Worm (Caenorhabditis elegans) whole organism, mixed stage, embryonic: Measurements from ENCODE around the gene ZK856.7.

Experiments
- M03D4.4 ChIP-seq: sonication (generic microtip); optimal IDR thresholded peaks from 2 replicates; lab custom pipeline; 2017; ENCODE audit warnings: mild to moderate bottlenecking, missing genetic modification characterization, missing compliant biosample characterization
- bed-3 ChIP-seq: fragments of 200-800 bp; sonication (Bioruptor generic); optimal IDR thresholded peaks from 3 replicates; lab custom pipeline; 2018; ENCODE audit warnings: mild to moderate bottlenecking, missing genetic modification characterization, moderate library complexity, missing compliant biosample characterization
- blmp-1 ChIP-seq: fragments of 150-350 bp; optimal IDR thresholded peaks from 2 replicates; lab custom pipeline; 2014; ENCODE audit warnings: missing biosample characterization, missing genetic modification characterization
- ceh-39 ChIP-seq: fragments of 150-350 bp; optimal IDR thresholded peaks from 2 replicates; lab custom pipeline; 2014; ENCODE audit warnings: missing biosample characterization, missing genetic modification characterization
- ceh-83 ChIP-seq: fragments of 200-800 bp; sonication (Bioruptor generic); optimal IDR thresholded peaks from 2 replicates; lab custom pipeline; 2018; ENCODE audit warnings: mild to moderate bottlenecking, missing genetic modification characterization, missing compliant biosample characterization
- ces-1 ChIP-seq: fragments of 150-350 bp; optimal IDR thresholded peaks from 2 replicates; lab custom pipeline; 2014; ENCODE audit warnings: missing biosample characterization, missing genetic modification reagents, missing genetic modification characterization
- cnd-1 ChIP-seq: fragments of 200-800 bp; sonication (Bioruptor generic); optimal IDR thresholded peaks from 2 replicates; lab custom pipeline; 2018; ENCODE audit warnings: mild to moderate bottlenecking, missing genetic modification characterization, missing compliant biosample characterization
- drap-1 ChIP-seq: fragments of 200-800 bp; sonication (Bioruptor generic); optimal IDR thresholded peaks from 3 replicates; lab custom pipeline; 2018; ENCODE audit warnings: mild to moderate bottlenecking, missing genetic modification characterization, missing compliant biosample characterization
- elt-1 ChIP-seq: sonication (generic microtip); optimal IDR thresholded peaks from 2 replicates; lab custom pipeline; 2017; ENCODE audit warnings: missing genetic modification characterization, mild to moderate bottlenecking, missing compliant biosample characterization, antibody characterized with exemption, moderate library complexity, borderline replicate concordance; ENCODE audit not compliant: insufficient read depth
- elt-3 ChIP-seq: fragments of 150-350 bp; optimal IDR thresholded peaks from 2 replicates; lab custom pipeline; 2014; ENCODE audit warnings: missing biosample characterization, missing genetic modification characterization
- flh-1 ChIP-seq: fragments of 200-800 bp; sonication (Bioruptor generic); optimal IDR thresholded peaks from 2 replicates; lab custom pipeline; 2018; ENCODE audit warnings: mild to moderate bottlenecking, missing genetic modification characterization, moderate library complexity, missing compliant biosample characterization
- ham-2 ChIP-seq: fragments of 200-800 bp; sonication (Bioruptor generic); optimal IDR thresholded peaks from 2 replicates; lab custom pipeline; 2018; ENCODE audit warnings: mild to moderate bottlenecking, missing genetic modification characterization, missing compliant biosample characterization
- hlh-1 ChIP-seq: fragments of 150-350 bp; optimal IDR thresholded peaks from 2 replicates; lab custom pipeline; 2014; ENCODE audit warnings: missing biosample characterization, missing genetic modification reagents, missing genetic modification characterization
- lin-32 ChIP-seq: fragments of 200-800 bp; sonication (Bioruptor generic); optimal IDR thresholded peaks from 2 replicates; lab custom pipeline; 2018; ENCODE audit warnings: mild to moderate bottlenecking, missing genetic modification characterization, missing compliant biosample characterization
- lsy-2 ChIP-seq: fragments of 150-350 bp; optimal IDR thresholded peaks from 2 replicates; lab custom pipeline; 2014; ENCODE audit warnings: missing biosample characterization, missing genetic modification characterization
- mab-5 ChIP-seq: fragments of 150-350 bp; optimal IDR thresholded peaks from 2 replicates; lab custom pipeline; 2014; ENCODE audit warnings: missing biosample characterization, missing genetic modification characterization
- mep-1 ChIP-seq: fragments of 150-350 bp; optimal IDR thresholded peaks from 2 replicates; lab custom pipeline; 2017; ENCODE audit warnings: missing biosample characterization, missing genetic modification reagents, missing genetic modification characterization, inconsistent platforms
- mls-2 ChIP-seq: sonication (generic microtip); optimal IDR thresholded peaks from 2 replicates; lab custom pipeline; 2016; ENCODE audit warnings: mild to moderate bottlenecking, missing genetic modification characterization, moderate library complexity, missing compliant biosample characterization
- nhr-12 ChIP-seq: fragments of 150-350 bp; optimal IDR thresholded peaks from 2 replicates; lab custom pipeline; 2014; ENCODE audit warnings: missing biosample characterization, missing genetic modification characterization
- nhr-2 ChIP-seq: fragments of 150-350 bp; optimal IDR thresholded peaks from 2 replicates; lab custom pipeline; 2014; ENCODE audit warnings: missing biosample characterization, missing genetic modification characterization
- nhr-237 ChIP-seq: fragments of 150-350 bp; optimal IDR thresholded peaks from 2 replicates; lab custom pipeline; 2014; ENCODE audit warnings: missing biosample characterization, missing genetic modification characterization
- nhr-28 ChIP-seq: fragments of 150-350 bp; optimal IDR thresholded peaks from 2 replicates; lab custom pipeline; 2014; ENCODE audit warnings: missing biosample characterization, missing genetic modification characterization
- nhr-76 ChIP-seq: sonication (generic microtip); optimal IDR thresholded peaks from 2 replicates; lab custom pipeline; 2017; ENCODE audit warnings: missing biosample characterization, missing genetic modification characterization
- pha-4 ChIP-seq: fragments of 150-350 bp; optimal IDR thresholded peaks from 2 replicates; lab custom pipeline; 2018; ENCODE audit warnings: missing biosample characterization, missing genetic modification reagents, missing genetic modification characterization
- sem-2 ChIP-seq: fragments of 200-800 bp; sonication (Bioruptor generic); optimal IDR thresholded peaks from 2 replicates; lab custom pipeline; 2018; ENCODE audit warnings: mild to moderate bottlenecking, missing genetic modification characterization, missing compliant biosample characterization
- snpc-4 ChIP-seq: fragments of 150-350 bp; optimal IDR thresholded peaks from 2 replicates; lab custom pipeline; 2014; ENCODE audit warnings: missing biosample characterization, missing genetic modification characterization
- sptf-1 ChIP-seq: sonication (generic microtip); optimal IDR thresholded peaks from 2 replicates; lab custom pipeline; 2017; ENCODE audit warnings: mild to moderate bottlenecking, missing genetic modification characterization, moderate library complexity, missing compliant biosample characterization
- tbx-8 ChIP-seq: fragments of 200-800 bp; sonication (Bioruptor generic); optimal IDR thresholded peaks from 2 replicates; lab custom pipeline; 2018; ENCODE audit warnings: mild to moderate bottlenecking, missing genetic modification characterization, moderate library complexity, missing compliant biosample characterization
- unc-120 ChIP-seq: sonication (generic microtip); optimal IDR thresholded peaks from 2 replicates; lab custom pipeline; 2017; ENCODE audit warnings: missing genetic modification characterization, missing compliant biosample characterization; ENCODE audit not compliant: poor library complexity, severe bottlenecking
- unc-39 ChIP-seq: fragments of 150-350 bp; optimal IDR thresholded peaks from 2 replicates; lab custom pipeline; 2014; ENCODE audit warnings: missing biosample characterization, missing genetic modification characterization
- unc-62 ChIP-seq: fragments of 150-350 bp; optimal IDR thresholded peaks from 2 replicates; lab custom pipeline; 2014; ENCODE audit warnings: missing biosample characterization, missing genetic modification reagents, missing genetic modification characterization
- zip-8 ChIP-seq: fragments of 150-350 bp; optimal IDR thresholded peaks from 2 replicates; lab custom pipeline; 2014; ENCODE audit warnings: missing biosample characterization, missing genetic modification characterization

Gene ZK856.7

ce11 chrV:10160954-10161353 is 40.9 kb upstream of the ZK856.7 start, which contains the start of gene C51E3.10:
Gene C51E3.10 (minus strand): TSS chrV:10161134.
- TF ChIP-seq blmp-1 (tag; lab: Kevin White, UChicago) (no peak), lin-32 (no peak), sem-2 (GFP tag; lab: Kevin White, UChicago) (no peak), zip-8 (no peak), cnd-1 (tag; lab: Kevin White, UChicago) (no peak), ham-2 (GFP tag; lab: Kevin White, UChicago) (no peak), sptf-1 (tag; lab: Kevin White, UChicago) (no peak), nhr-76 (tag; lab: Kevin White, UChicago) (no peak), nhr-2 (no peak), unc-39 (tag; lab: Kevin White, UChicago) (no peak), ceh-39 (tag; lab: Kevin White, UChicago) (no peak), ceh-83 (GFP tag; lab: Kevin White, UChicago) (no peak)

DNA sequence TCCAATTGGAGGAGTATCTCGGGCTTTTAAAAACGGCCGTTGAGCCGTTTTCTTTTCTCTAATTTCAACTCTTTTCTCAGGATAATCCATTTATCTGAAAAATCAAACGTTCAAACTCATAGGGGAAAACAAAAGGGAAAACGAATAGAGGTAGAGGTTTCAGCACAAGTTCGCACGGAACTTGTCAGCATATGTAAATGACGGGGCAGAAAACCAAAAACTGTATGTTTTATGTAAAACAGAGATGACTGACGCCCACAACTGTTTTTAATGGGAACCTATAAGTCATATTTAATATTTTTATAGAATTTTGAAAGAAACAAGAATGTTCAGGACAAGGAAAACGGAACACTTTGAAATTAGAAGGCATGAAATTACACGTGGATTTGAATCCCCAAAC is 35.5 kb upstream of the ZK856.7 start, which contains the start of gene C51E3.6:
TSS of gene C51E3.6 (minus strand) at position 101 of the 400 bp plus-strand sequence.
- no peak for TF ChIP-seq bed-3 (GFP tag; lab: Kevin White, UChicago)
- TF ChIP-seq zip-8: no peak
- TF ChIP-seq, all 35 proteins: peak for 0

DNA sequence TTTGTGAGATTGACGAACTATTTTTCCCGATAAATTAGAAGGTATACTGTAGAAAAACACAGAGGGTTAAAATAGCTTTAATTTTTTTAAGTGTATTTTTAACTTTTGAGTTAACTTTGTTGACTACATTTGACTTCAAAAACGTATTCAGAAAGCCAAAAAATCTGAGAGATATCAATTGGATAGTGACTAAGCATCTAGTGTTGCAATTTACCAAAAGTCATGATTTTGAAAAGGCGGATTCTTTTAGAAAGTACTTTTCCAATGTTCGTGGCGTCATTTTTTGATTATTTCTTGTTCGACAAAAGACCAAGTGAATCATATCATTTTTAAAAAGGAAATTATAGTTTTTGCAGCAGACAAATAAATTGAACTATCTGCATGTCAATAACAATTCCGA is 33.0 kb upstream of the ZK856.7 start:
- TF ChIP-seq cnd-1 (tag; lab: Kevin White, UChicago) (no peak), flh-1 (GFP tag; lab: Kevin White, UChicago) (no peak), ceh-39 (tag; lab: Kevin White, UChicago) (no peak), snpc-4 (tag; lab: Kevin White, UChicago) (no peak), elt-1 (tag; lab: Kevin White, UChicago) (no peak), bed-3 (GFP tag; lab: Kevin White, UChicago) (no peak), lsy-2 (tag; lab: Kevin White, UChicago) (no peak), mab-5 (tag; lab: Kevin White, UChicago) (no peak), nhr-2 (no peak), tbx-8 (GFP tag; lab: Kevin White, UChicago) (no peak), ceh-83 (GFP tag; lab: Kevin White, UChicago) (no peak), nhr-12 (tag; lab: Kevin White, UChicago) (no peak), hlh-1 (tag; lab: Kevin White, UChicago) (no peak), elt-3 (tag; lab: Kevin White, UChicago) (no peak), unc-39 (tag; lab: Kevin White, UChicago) (no peak), zip-8 (no peak)

ce11 chrV:10173653-10174052 is 28.2 kb upstream of the ZK856.7 start, which contains the start of gene egl-3:
Gene egl-3 (minus strand): TSS chrV:10173753.
- no peak for TF ChIP-seq unc-120
- TF ChIP-seq mep-1 (tag; lab: Kevin White, UChicago): no peak
- TF ChIP-seq cnd-1 (tag; lab: Kevin White, UChicago): no peak
- TF ChIP-seq ceh-39 (tag; lab: Kevin White, UChicago): no peak
- TF ChIP-seq zip-8: no peak
- TF ChIP-seq M03D4.4 (tag; lab: Kevin White, UChicago): no peak
- no peak for TF ChIP-seq ham-2 (GFP tag; lab: Kevin White, UChicago)
- TF ChIP-seq nhr-76 (tag; lab: Kevin White, UChicago): no peak
- no peak for TF ChIP-seq elt-1 (tag; lab: Kevin White, UChicago)
- TF ChIP-seq drap-1 (GFP tag; lab: Kevin White, UChicago): no peak
- no peak for TF ChIP-seq pha-4 (tag; lab: Kevin White, UChicago)
- no peak for TF ChIP-seq nhr-237 (tag; lab: Kevin White, UChicago)
- TF ChIP-seq nhr-12 (tag; lab: Kevin White, UChicago): no peak
- no peak for TF ChIP-seq nhr-28 (tag; lab: Kevin White, UChicago)
- TF ChIP-seq bed-3 (GFP tag; lab: Kevin White, UChicago): no peak
- TF ChIP-seq sem-2 (GFP tag; lab: Kevin White, UChicago): no peak
- TF ChIP-seq, all 35 proteins: peak for 0

DNA sequence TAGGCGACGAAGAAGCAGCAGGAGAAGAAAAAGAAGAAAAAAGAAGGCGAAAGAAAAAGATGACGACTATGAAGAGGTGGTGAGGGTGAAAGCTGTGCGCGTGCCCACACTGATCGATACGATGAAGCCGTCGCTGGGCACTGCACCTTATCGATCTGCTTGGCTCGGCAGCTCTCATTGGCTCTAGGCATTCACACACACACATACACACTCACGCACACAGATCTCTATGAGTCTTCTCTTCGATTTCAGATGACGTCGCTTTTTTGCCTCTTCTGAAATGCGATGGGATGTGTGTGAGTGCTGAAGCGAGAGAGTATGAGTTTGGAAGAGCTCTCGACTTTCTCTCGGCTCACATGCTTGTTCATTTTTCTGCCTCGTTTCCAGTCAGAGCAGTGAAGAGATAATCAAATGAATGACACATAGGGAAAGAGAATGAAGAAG is 27.2 kb upstream of the ZK856.7 start:
- TF ChIP-seq ces-1 (peak; percentile 90), mls-2 (tag; lab: Kevin White, UChicago) (peak; percentile 69), snpc-4 (tag; lab: Kevin White, UChicago) (no peak), sptf-1 (tag; lab: Kevin White, UChicago) (no peak), unc-62 (GFP tag; lab: Kevin White, UChicago) (peak; percentile 12), mab-5 (tag; lab: Kevin White, UChicago) (no peak), nhr-2 (no peak), sem-2 (GFP tag; lab: Kevin White, UChicago) (no peak), ceh-39 (tag; lab: Kevin White, UChicago) (no peak), lin-32 (no peak), ceh-83 (GFP tag; lab: Kevin White, UChicago) (no peak), nhr-28 (tag; lab: Kevin White, UChicago) (no peak), nhr-12 (tag; lab: Kevin White, UChicago) (no peak), zip-8 (no peak), nhr-237 (tag; lab: Kevin White, UChicago) (no peak)
